Fruit fly (Drosophila melanogaster) whole organism, embryonic: ENCODE measurements around the gene Fst.

Experiments used
- Abd-B ChIP-seq: fragments of 200-800 bp; sonication (Bioruptor generic); optimal IDR thresholded peaks from 2 replicates; lab custom pipeline; 2018; ENCODE audit warnings: missing biosample characterization, mild to moderate bottlenecking, missing genetic modification characterization, moderate library complexity
- CG10565 ChIP-seq: fragments of 200-800 bp; sonication (Bioruptor generic); optimal IDR thresholded peaks from 3 replicates; lab custom pipeline; 2016; ENCODE audit warnings: missing biosample characterization, mild to moderate bottlenecking, missing genetic modification characterization
- CG10979 ChIP-seq: fragments of 200-800 bp; sonication (Bioruptor generic); optimal IDR thresholded peaks from 2 replicates; lab custom pipeline; 2018; ENCODE audit warnings: missing biosample characterization, mild to moderate bottlenecking, missing genetic modification characterization, moderate library complexity
- CG11456 ChIP-seq: fragments of 200-800 bp; sonication (Bioruptor generic); IDR thresholded peaks from 3 replicates; pipeline ENCODE4 v1.3.6; 2022; ENCODE audit warnings: missing biosample characterization, missing genetic modification characterization
- CG11504 ChIP-seq: fragments of 200-800 bp; sonication (Bioruptor generic); optimal IDR thresholded peaks from 3 replicates; lab custom pipeline; 2019; ENCODE audit warnings: missing biosample characterization, mild to moderate bottlenecking, missing genetic modification characterization, moderate library complexity
- CG11560 ChIP-seq: fragments of 200-800 bp; sonication (Bioruptor generic); IDR thresholded peaks from 3 replicates; pipeline ENCODE4 v1.3.6; 2022; ENCODE audit warnings: missing biosample characterization, missing genetic modification characterization
- CG13775 ChIP-seq: fragments of 200-800 bp; sonication (Bioruptor generic); optimal IDR thresholded peaks from 3 replicates; lab custom pipeline; 2017; ENCODE audit warnings: missing biosample characterization, mild to moderate bottlenecking, missing genetic modification characterization
- CG15696 ChIP-seq: fragments of 200-800 bp; sonication (Bioruptor generic); optimal IDR thresholded peaks from 2 replicates; lab custom pipeline; 2019; ENCODE audit warnings: missing biosample characterization, mild to moderate bottlenecking, missing genetic modification characterization, moderate library complexity
- CG17186 ChIP-seq: fragments of 200-800 bp; sonication (Bioruptor generic); optimal IDR thresholded peaks from 3 replicates; lab custom pipeline; 2017; ENCODE audit warnings: missing biosample characterization, missing genetic modification reagents, missing genetic modification characterization
- CG17361 ChIP-seq: fragments of 200-800 bp; sonication (Bioruptor generic); IDR thresholded peaks from 3 replicates; pipeline ENCODE4 v1.3.6; 2022; ENCODE audit warnings: missing biosample characterization, missing genetic modification characterization
- CG2116 ChIP-seq: fragments of 200-800 bp; sonication (Bioruptor generic); optimal IDR thresholded peaks from 3 replicates; lab custom pipeline; 2018; ENCODE audit warnings: missing biosample characterization, mild to moderate bottlenecking, missing genetic modification characterization
- CG2199 ChIP-seq: fragments of 200-800 bp; sonication (Bioruptor generic); IDR thresholded peaks from 3 replicates; pipeline ENCODE4 v1.3.6; 2022; ENCODE audit warnings: missing biosample characterization, missing genetic modification characterization
- CG31224 ChIP-seq: fragments of 200-800 bp; sonication (Bioruptor generic); IDR thresholded peaks from 2 replicates; pipeline ENCODE4 v1.3.6; 2022; ENCODE audit warnings: missing biosample characterization, missing genetic modification characterization
- CG32532 ChIP-seq: fragments of 200-800 bp; sonication (Bioruptor generic); IDR thresholded peaks from 2 replicates; pipeline ENCODE4 v1.3.6; 2022; ENCODE audit warnings: missing biosample characterization, missing genetic modification characterization
- CG3726 ChIP-seq: fragments of 200-800 bp; sonication (Bioruptor generic); IDR thresholded peaks from 3 replicates; pipeline ENCODE4, ENCODE4 v1.3.6; 2022; ENCODE audit warnings: missing biosample characterization, missing genetic modification characterization
- CG3847 ChIP-seq: fragments of 200-800 bp; sonication (Bioruptor generic); IDR thresholded peaks from 2 replicates; pipeline ENCODE4 v1.3.6; 2022; ENCODE audit warnings: missing biosample characterization, missing genetic modification characterization
- CG3995 ChIP-seq: fragments of 200-800 bp; sonication (Bioruptor generic); optimal IDR thresholded peaks from 3 replicates; lab custom pipeline; 2016; ENCODE audit warnings: missing biosample characterization, missing genetic modification characterization
- CG42726 ChIP-seq: fragments of 200-800 bp; sonication (Bioruptor generic); IDR thresholded peaks from 2 replicates; pipeline ENCODE4 v1.3.6; 2022; ENCODE audit warnings: missing biosample characterization, missing genetic modification characterization; ENCODE audit not compliant: partially characterized antibody
- CG4820 ChIP-seq: fragments of 200-800 bp; sonication (Bioruptor generic); optimal IDR thresholded peaks from 3 replicates; lab custom pipeline; 2016; ENCODE audit warnings: missing biosample characterization, missing genetic modification characterization
- CG6683 ChIP-seq: fragments of 200-800 bp; sonication (Bioruptor generic); optimal IDR thresholded peaks from 2 replicates; lab custom pipeline; 2017; ENCODE audit warnings: missing biosample characterization, mild to moderate bottlenecking, missing genetic modification characterization, missing genetic modification reagents
- CG6765 ChIP-seq: fragments of 200-800 bp; sonication (Bioruptor generic); optimal IDR thresholded peaks from 3 replicates; lab custom pipeline; 2017; ENCODE audit warnings: missing biosample characterization, mild to moderate bottlenecking, missing genetic modification characterization
- CG7786 ChIP-seq: fragments of 200-800 bp; sonication (Bioruptor generic); optimal IDR thresholded peaks from 2 replicates; lab custom pipeline; 2016; ENCODE audit warnings: missing biosample characterization, missing genetic modification characterization
- CG8290 ChIP-seq, 3 experiments: fragments of 200-800 bp; sonication (Bioruptor generic); optimal IDR thresholded peaks; 2 replicates each; lab custom pipeline; 2016 to 2019; ENCODE audit warnings: missing biosample characterization in 3 of 3, missing genetic modification characterization in 3 of 3, mild to moderate bottlenecking in 2 of 3, moderate library complexity in 1 of 3
- CG9437 ChIP-seq: fragments of 200-800 bp; sonication (Bioruptor generic); optimal IDR thresholded peaks from 2 replicates; lab custom pipeline; 2018; ENCODE audit warnings: missing biosample characterization, mild to moderate bottlenecking, missing genetic modification characterization
- CHES-1-like ChIP-seq: fragments of 200-800 bp; sonication (Bioruptor generic); optimal IDR thresholded peaks from 2 replicates; lab custom pipeline; 2016; ENCODE audit warnings: missing biosample characterization, missing genetic modification characterization
- CrebB ChIP-seq: fragments of 200-800 bp; sonication (Bioruptor generic); optimal IDR thresholded peaks from 3 replicates; lab custom pipeline; 2018; ENCODE audit warnings: missing biosample characterization, mild to moderate bottlenecking, missing genetic modification characterization
- Max ChIP-seq: fragments of 200-800 bp; sonication (Bioruptor generic); optimal IDR thresholded peaks from 2 replicates; lab custom pipeline; 2016; ENCODE audit warnings: missing biosample characterization, mild to moderate bottlenecking, missing genetic modification characterization
- Med ChIP-seq: fragments of 200-800 bp; sonication (Bioruptor generic); peaks from one replicate; lab custom pipeline; 2016; ENCODE audit warnings: missing biosample characterization, missing genetic modification characterization, mild to moderate bottlenecking, inconsistent platforms, moderate library complexity
- NC2α ChIP-seq: fragments of 200-800 bp; sonication (Bioruptor generic); optimal IDR thresholded peaks from 2 replicates; lab custom pipeline; 2016; ENCODE audit warnings: missing biosample characterization, missing genetic modification characterization
- Nf-YA ChIP-seq: fragments of 200-800 bp; sonication (Bioruptor generic); IDR thresholded peaks from 2 replicates; pipeline ENCODE4 v1.3.6; 2022; ENCODE audit warnings: missing biosample characterization, missing genetic modification characterization
- Rfx ChIP-seq: fragments of 200-800 bp; sonication (Bioruptor generic); IDR thresholded peaks from 2 replicates; pipeline ENCODE4 v1.3.6; 2022; ENCODE audit warnings: missing biosample characterization, missing genetic modification characterization
- Sox100B ChIP-seq: fragments of 200-800 bp; sonication (Bioruptor generic); optimal IDR thresholded peaks from 3 replicates; lab custom pipeline; 2018; ENCODE audit warnings: missing biosample characterization, mild to moderate bottlenecking, missing genetic modification characterization
- cato ChIP-seq: fragments of 200-800 bp; sonication (Bioruptor generic); optimal IDR thresholded peaks from 2 replicates; lab custom pipeline; 2016; ENCODE audit warnings: missing biosample characterization, missing genetic modification characterization, borderline replicate concordance
- dysf ChIP-seq: fragments of 200-800 bp; sonication (Bioruptor generic); IDR thresholded peaks from 3 replicates; pipeline ENCODE4 v1.3.6; 2022; ENCODE audit warnings: missing biosample characterization, missing genetic modification characterization
- esg ChIP-seq: fragments of 200-800 bp; sonication (Bioruptor generic); conservative IDR thresholded peaks from 2 replicates; pipeline ENCODE4 v1.3.6; 2022; ENCODE audit warnings: missing biosample characterization, missing genetic modification characterization
- fd64A ChIP-seq: fragments of 200-800 bp; sonication (Bioruptor generic); optimal IDR thresholded peaks from 3 replicates; lab custom pipeline; 2018; ENCODE audit warnings: missing biosample characterization, mild to moderate bottlenecking, missing genetic modification characterization
- gfzf ChIP-seq: fragments of 200-800 bp; sonication (Bioruptor generic); optimal IDR thresholded peaks from 2 replicates; lab custom pipeline; 2016; ENCODE audit warnings: missing biosample characterization, mild to moderate bottlenecking, missing genetic modification characterization, moderate library complexity
- grn ChIP-seq: fragments of 200-800 bp; sonication (Bioruptor generic); optimal IDR thresholded peaks from 3 replicates; lab custom pipeline; 2017; ENCODE audit warnings: missing biosample characterization, missing genetic modification characterization
- gt ChIP-seq: fragments of 200-800 bp; sonication (Bioruptor generic); IDR thresholded peaks from 2 replicates; pipeline ENCODE4 v1.3.6; 2022; ENCODE audit warnings: missing biosample characterization, missing genetic modification characterization
- hth ChIP-seq: fragments of >200 bp; optimal IDR thresholded peaks from 2 replicates; lab custom pipeline; 2017; ENCODE audit warnings: inconsistent platforms
- jigr1 ChIP-seq: fragments of 200-800 bp; sonication (Bioruptor generic); IDR thresholded peaks from 3 replicates; pipeline ENCODE4 v1.3.6; 2022; ENCODE audit warnings: missing biosample characterization, missing genetic modification characterization
- maf-S ChIP-seq: fragments of 200-800 bp; sonication (Bioruptor generic); optimal IDR thresholded peaks from 2 replicates; lab custom pipeline; 2016; ENCODE audit warnings: missing biosample characterization, missing genetic modification characterization
- p53 ChIP-seq: fragments of 200-800 bp; sonication (Bioruptor generic); optimal IDR thresholded peaks from 2 replicates; lab custom pipeline; 2016; ENCODE audit warnings: missing biosample characterization, missing genetic modification characterization
- phol ChIP-seq: fragments of 200-800 bp; sonication (Bioruptor generic); optimal IDR thresholded peaks from 3 replicates; lab custom pipeline; 2018; ENCODE audit warnings: missing biosample characterization, mild to moderate bottlenecking, missing genetic modification characterization, moderate library complexity
- pum ChIP-seq: fragments of 200-800 bp; sonication (Bioruptor generic); optimal IDR thresholded peaks from 2 replicates; lab custom pipeline; 2016; ENCODE audit warnings: missing biosample characterization, missing genetic modification characterization
- seq ChIP-seq: fragments of 200-800 bp; sonication (Bioruptor generic); IDR thresholded peaks from 2 replicates; pipeline ENCODE4 v1.3.6; 2022; ENCODE audit warnings: missing biosample characterization, missing genetic modification characterization
- slou ChIP-seq: fragments of 200-800 bp; sonication (Bioruptor generic); optimal IDR thresholded peaks from 3 replicates; lab custom pipeline; 2016; ENCODE audit warnings: missing biosample characterization, missing genetic modification characterization
- so ChIP-seq: fragments of 200-800 bp; sonication (Bioruptor generic); IDR thresholded peaks from 3 replicates; pipeline ENCODE4 v1.3.6; 2022; ENCODE audit warnings: missing biosample characterization, missing genetic modification characterization
- sob ChIP-seq: fragments of 200-800 bp; sonication (Bioruptor generic); IDR thresholded peaks from 2 replicates; pipeline ENCODE4 v1.3.6; 2022; ENCODE audit warnings: missing biosample characterization, missing genetic modification characterization
- stwl ChIP-seq: fragments of 200-800 bp; sonication (Bioruptor generic); optimal IDR thresholded peaks from 3 replicates; lab custom pipeline; 2018; ENCODE audit warnings: missing biosample characterization, mild to moderate bottlenecking, missing genetic modification characterization, moderate library complexity
- trem ChIP-seq: fragments of 200-800 bp; optimal IDR thresholded peaks from 3 replicates; lab custom pipeline; 2019; ENCODE audit warnings: missing biosample characterization, mild to moderate bottlenecking, missing genetic modification characterization, moderate library complexity

Fst gene

DNA sequence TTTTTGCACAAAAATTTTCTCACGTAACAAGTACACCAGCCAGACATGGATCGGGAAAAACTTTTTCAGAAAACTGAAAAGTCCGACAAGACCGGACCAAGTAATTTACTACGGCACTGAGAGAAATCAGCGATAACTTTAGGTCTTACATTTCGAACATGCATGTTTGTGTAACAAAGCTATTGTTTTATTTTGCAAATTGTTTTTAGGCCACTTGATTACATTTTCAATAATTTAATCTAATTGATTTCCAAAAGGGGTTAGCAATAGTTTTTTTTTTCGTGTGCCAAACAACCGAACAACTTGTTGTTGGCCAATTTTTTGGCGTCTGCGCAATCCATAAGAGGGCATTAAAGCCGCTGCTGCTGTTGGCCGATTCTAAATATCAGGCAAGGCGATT is 32.8 kb downstream of the Fst start (continued):
- TF ChIP-seq CG6683 (GFP tag; lab: Kevin White, UChicago) = peak; percentile 31
- TF ChIP-seq CG32532 = peak; percentile 45; the same call in 1 of the 2 replicates
- peak; percentile 19; the same call in 1 of the 2 replicates for TF ChIP-seq CG31224 (GFP tag; lab: Robert Waterston, UW)
- TF ChIP-seq hth (lab: Kevin White, UChicago) = no peak
- TF ChIP-seq CrebB (tag; lab: Kevin White, UChicago) = no peak
- peak; percentile 22 for TF ChIP-seq CG13775 (GFP tag; lab: Kevin White, UChicago)
- peak; percentile 46 for TF ChIP-seq Max
- TF ChIP-seq CG6765 (GFP tag; lab: Kevin White, UChicago) = no peak
- no peak for TF ChIP-seq CG42726
- TF ChIP-seq trem (tag; lab: Kevin White, UChicago) = no peak
- no peak for TF ChIP-seq jigr1 (GFP tag; lab: Robert Waterston, UW)
- no peak for TF ChIP-seq NC2α
- peak; percentile 69 for TF ChIP-seq seq (GFP tag; lab: Robert Waterston, UW)
- peak; percentile 39 for TF ChIP-seq CG9437 (GFP tag; lab: Kevin White, UChicago)
- peak; percentile 54 for TF ChIP-seq Abd-B (GFP tag; lab: Kevin White, UChicago)
- peak; percentile 47 for TF ChIP-seq Sox100B (GFP tag; lab: Kevin White, UChicago)
- peak; percentile 80 for TF ChIP-seq dysf (GFP tag; lab: Robert Waterston, UW)
- no peak for TF ChIP-seq stwl (tag; lab: Kevin White, UChicago)
- no peak for TF ChIP-seq CG8290 (GFP tag; optimal IDR thresholded peaks at IDR 0.05; lab: Kevin White, UChicago)
- TF ChIP-seq CG8290 (tag; optimal IDR thresholded peaks at IDR 0.05; lab: Kevin White, UChicago) = peak in 1 of 2 experiments; percentile 41
- no peak for TF ChIP-seq gt (GFP tag; lab: Robert Waterston, UW)
- no peak for TF ChIP-seq slou
- TF ChIP-seq CG2116 (GFP tag; lab: Kevin White, UChicago) = no peak
- no peak for TF ChIP-seq grn (GFP tag; lab: Kevin White, UChicago)
- no peak for TF ChIP-seq CG3726 (GFP tag; lab: Robert Waterston, UW)
- peak; percentile 55 for TF ChIP-seq sob (GFP tag; lab: Robert Waterston, UW)
- no peak for TF ChIP-seq CG15696
- no peak for TF ChIP-seq CG2199
- TF ChIP-seq Med (GFP tag; lab: Kevin White, UChicago) = peak; percentile 96
- TF ChIP-seq CG3847 (GFP tag; lab: Robert Waterston, UW) = peak; percentile 52
- no peak for TF ChIP-seq gfzf (GFP tag; lab: Kevin White, UChicago)
- peak; percentile 4 for TF ChIP-seq p53 (GFP tag; lab: Kevin White, UChicago)
- TF ChIP-seq CG10565 (GFP tag; lab: Kevin White, UChicago) = no peak
- no peak for TF ChIP-seq CG17186 (GFP tag; lab: Kevin White, UChicago)
- TF ChIP-seq cato (GFP tag; lab: Kevin White, UChicago) = no peak
- TF ChIP-seq fd64A = no peak
- peak; percentile 27 for TF ChIP-seq CG7786 (GFP tag; lab: Kevin White, UChicago)
- TF ChIP-seq esg (GFP tag; lab: Robert Waterston, UW) = peak; percentile 57
- TF ChIP-seq Rfx (GFP tag; lab: Robert Waterston, UW) = peak; percentile 70
- peak; percentile 44; the same call in 1 of the 2 replicates for TF ChIP-seq Nf-YA (GFP tag; lab: Robert Waterston, UW)
- peak; percentile 45 for TF ChIP-seq pum
- no peak; the same call in 2 of the 3 replicates for TF ChIP-seq CG11456 (GFP tag; lab: Robert Waterston, UW)
- peak; percentile 57 for TF ChIP-seq CG10979
- peak; percentile 27 for TF ChIP-seq CHES-1-like (GFP tag; lab: Kevin White, UChicago)
- peak; percentile 48; the same call in 1 of the 3 replicates for TF ChIP-seq CG17361
- peak; percentile 33 for TF ChIP-seq maf-S (GFP tag; lab: Kevin White, UChicago)
- 0 out of 3 replicates have a peak, but pooled peaks have one; percentile 51 for TF ChIP-seq so (GFP tag; lab: Robert Waterston, UW)
- TF ChIP-seq CG11504 (tag; lab: Kevin White, UChicago) = peak; percentile 83
- peak; percentile 59 for TF ChIP-seq phol (tag; lab: Kevin White, UChicago)
- peak; percentile 62 for TF ChIP-seq CG4820 (GFP tag; lab: Kevin White, UChicago)
- no peak for TF ChIP-seq CG3995 (GFP tag; lab: Kevin White, UChicago)
- no peak for TF ChIP-seq CG11560
